Worm (Caenorhabditis elegans) whole organism, L4 larva: Measurements from ENCODE around the gene T26H8.4.

Experiments used
- mep-1 ChIP-seq: fragments of 150-350 bp; sonication (generic microtip); optimal IDR thresholded peaks from 3 replicates; lab custom pipeline; 2014; ENCODE audit warnings: missing biosample characterization, missing genetic modification characterization
- mxl-3 ChIP-seq: fragments of 200-800 bp; sonication (Bioruptor generic); optimal IDR thresholded peaks from 2 replicates; lab custom pipeline; 2018; ENCODE audit warnings: mild to moderate bottlenecking, missing genetic modification characterization, missing compliant biosample characterization
- nhr-42 ChIP-seq: fragments of 200-800 bp; sonication (Bioruptor generic); IDR thresholded peaks from 2 replicates; pipeline ENCODE4 v1.3.6; 2022; ENCODE audit warnings: missing genetic modification characterization, missing compliant biosample characterization
- nhr-6 ChIP-seq: fragments of 150-350 bp; optimal IDR thresholded peaks from 2 replicates; lab custom pipeline; 2014; ENCODE audit warnings: missing biosample characterization, missing genetic modification characterization

DNA sequence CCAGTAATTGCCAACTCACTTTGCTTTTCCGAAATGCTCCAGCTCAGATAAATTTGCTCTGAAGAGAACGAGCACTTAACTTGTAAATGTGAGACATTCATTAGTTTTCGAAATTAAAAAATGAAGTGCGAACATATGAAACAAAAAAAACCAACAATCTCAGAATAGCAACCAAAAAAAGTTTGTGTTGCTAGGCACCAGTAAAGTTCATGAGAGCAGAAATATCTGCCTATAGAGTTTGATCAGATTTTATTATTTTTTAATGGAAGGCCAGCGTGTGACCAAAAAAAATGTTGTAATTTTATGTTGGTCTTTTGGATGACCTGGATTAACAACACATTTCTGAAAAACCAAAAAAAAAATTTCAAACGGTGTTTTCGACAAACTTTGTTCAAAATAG, 42.5 kb downstream of the T26H8.4 start, which contains the start of gene M01B2.12:
- TF ChIP-seq mep-1 (tag; lab: Kevin White, UChicago), result no peak
- TF ChIP-seq nhr-42, result no peak
- TF ChIP-seq nhr-6 (tag; lab: Kevin White, UChicago), result no peak
- no peak for TF ChIP-seq mxl-3
